Worm (Caenorhabditis elegans) whole organism, dauer: ENCODE measurements around the gene F35E8.7.

Experiments used
- unc-62 ChIP-seq: sonication (generic microtip); optimal IDR thresholded peaks from 2 replicates; lab custom pipeline; 2017; ENCODE audit warnings: missing biosample characterization, missing genetic modification reagents, missing genetic modification characterization

The F35E8.7 gene

DNA sequence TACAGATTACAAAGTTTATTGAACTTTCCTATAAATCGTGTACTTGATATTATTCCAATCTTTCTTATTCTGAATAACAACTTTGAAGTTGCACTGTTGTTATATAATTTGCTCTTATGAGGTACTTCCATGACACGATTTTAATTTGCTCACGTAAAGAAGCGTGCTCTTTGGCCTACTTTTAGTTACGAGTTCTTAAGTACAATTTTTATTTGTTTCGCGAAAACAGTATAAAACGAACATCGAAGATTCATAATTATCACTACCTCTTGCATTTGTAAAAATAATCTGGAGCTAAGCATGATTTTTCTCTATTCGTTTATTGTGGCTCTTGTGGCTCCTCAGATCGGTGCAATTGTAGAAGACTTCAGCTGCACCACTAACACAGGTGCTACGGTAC is at the start of gene F35E8.7:
F35E8.7 (plus strand) TSS at position 301 of the 400 bp plus-strand sequence.
- TF ChIP-seq unc-62 (GFP tag; lab: Kevin White, UChicago), result no peak

DNA sequence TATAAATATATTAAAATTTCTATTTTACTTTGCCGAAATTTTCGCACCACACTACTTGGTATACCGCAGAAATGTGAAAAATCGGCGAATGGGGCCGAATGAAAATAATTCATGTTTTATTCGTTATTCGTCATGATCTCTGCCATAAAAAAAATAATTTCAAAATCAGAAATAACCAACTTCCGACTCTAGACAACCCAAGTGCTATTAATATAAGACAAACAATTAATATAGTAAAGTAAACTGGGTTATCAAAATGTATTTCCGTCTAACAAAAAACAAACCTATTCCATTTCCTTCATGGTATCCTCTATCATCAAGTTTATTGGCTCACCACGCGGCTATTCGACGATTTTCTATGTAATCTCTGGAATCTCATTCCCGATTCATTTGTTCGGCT is 48.0 kb upstream of the F35E8.7 start, which contains the start of gene srh-293:
srh-293 (plus strand) TSS at position 301 of the 400 bp plus-strand sequence.
- TF ChIP-seq unc-62 (GFP tag; lab: Kevin White, UChicago), result no peak

DNA sequence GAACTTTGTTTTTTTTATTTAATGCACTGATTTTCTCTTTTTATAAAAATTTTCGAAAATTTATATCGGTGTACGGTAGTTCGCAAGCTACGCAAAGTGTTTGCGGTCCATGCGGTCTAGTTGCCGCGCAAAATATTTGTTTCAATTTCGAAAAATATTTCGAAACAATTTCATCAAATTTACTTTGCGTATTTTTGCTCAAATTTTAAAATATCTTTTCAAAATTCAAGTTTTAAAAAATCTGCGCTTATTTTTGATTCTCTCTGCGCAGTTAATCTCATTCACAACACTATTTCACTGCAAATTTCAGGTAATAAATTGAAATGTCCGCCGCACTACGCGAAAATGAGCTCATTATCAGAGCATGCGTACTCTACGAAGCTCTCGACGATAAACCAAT is 46.4 kb upstream of the F35E8.7 start, which contains the start of gene fbxa-197:
fbxa-197 (plus strand) TSS at position 301 of the 400 bp plus-strand sequence.
- no peak for TF ChIP-seq unc-62 (GFP tag; lab: Kevin White, UChicago)

DNA sequence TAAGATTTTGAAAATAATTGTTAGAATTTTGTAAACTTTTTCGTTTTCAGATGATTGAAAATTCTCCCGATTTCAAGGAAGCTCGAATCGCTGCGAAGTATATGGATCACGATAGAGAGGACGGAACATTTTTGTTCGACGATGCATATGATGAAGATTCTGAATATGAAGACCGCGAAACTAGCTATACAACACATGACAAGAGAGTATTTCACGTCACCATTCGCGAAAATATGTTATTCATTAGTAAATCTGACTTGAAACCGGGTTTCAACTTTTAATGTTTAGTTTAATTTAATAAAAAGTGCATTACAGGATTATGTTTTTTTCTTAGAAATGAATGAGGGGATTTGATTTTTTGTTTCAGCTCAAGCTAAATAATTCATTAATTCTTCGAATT is 43.5 kb upstream of the F35E8.7 start, which contains the start of gene str-57:
str-57 (plus strand) TSS at position 301 of the 400 bp plus-strand sequence.
- TF ChIP-seq unc-62 (GFP tag; lab: Kevin White, UChicago), result no peak

DNA sequence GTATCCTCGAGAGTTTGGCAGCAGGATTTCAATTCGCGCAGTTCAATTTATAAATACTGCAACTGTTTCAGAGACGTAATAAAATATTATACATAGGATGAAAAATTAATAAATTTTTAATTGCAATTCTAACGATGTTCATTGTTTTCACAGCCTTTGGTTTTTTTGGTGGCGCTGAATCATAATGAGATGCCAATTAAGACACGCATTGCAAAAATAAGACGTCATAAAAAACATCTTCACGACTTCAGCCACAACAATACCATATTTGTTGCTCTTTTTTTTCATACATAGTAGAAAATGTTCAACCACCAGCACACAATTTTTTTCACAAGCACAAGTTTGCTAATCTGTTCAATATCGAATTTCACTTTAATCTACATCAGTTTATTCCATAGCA is 41.5 kb upstream of the F35E8.7 start, which contains the start of gene str-56:
str-56 (plus strand) TSS at position 301 of the 400 bp plus-strand sequence.
- no peak for TF ChIP-seq unc-62 (GFP tag; lab: Kevin White, UChicago)

DNA sequence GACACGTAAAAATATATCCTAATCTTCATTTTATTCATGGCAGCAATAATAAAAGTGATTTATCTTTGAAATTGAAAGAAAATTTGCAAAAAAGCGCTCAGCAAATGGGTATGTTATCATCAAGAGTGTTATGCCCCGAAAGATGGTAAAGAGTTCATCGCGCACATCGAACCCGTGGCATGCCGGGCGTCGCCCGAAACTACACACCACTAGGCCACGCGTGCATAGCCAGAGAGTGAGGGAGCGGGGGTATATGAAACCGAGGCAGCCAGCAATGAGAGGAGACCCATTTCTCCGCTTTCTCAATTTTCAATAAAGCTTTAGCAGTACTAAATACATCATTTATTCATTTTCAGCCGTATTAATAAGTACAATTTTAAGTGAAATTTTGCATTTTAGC is 40.1 kb upstream of the F35E8.7 start:
- TF ChIP-seq unc-62 (GFP tag; lab: Kevin White, UChicago), result no peak

DNA sequence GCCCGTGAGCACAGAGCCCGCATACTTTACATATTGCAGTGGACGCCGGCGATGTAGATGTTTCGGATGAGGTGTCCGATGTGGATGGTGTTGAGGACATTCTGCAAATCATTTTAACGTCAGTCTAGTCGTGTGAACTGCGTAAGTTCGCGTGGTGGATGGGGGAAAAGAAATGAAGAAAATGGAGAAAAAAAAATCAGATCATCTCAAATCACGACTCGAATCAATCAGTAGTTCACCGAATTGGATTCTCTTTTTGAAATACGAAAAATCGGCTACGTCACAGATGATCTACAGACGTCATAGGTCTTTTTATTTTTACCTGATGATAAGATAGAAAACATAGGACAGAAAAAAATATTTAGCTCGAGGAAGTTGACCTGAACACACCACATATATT is 37.5 kb upstream of the F35E8.7 start, which contains the start of gene nhr-102:
nhr-102 (minus strand) TSS at position 101 of the 400 bp plus-strand sequence.
- TF ChIP-seq unc-62 (GFP tag; lab: Kevin White, UChicago), result no peak

DNA sequence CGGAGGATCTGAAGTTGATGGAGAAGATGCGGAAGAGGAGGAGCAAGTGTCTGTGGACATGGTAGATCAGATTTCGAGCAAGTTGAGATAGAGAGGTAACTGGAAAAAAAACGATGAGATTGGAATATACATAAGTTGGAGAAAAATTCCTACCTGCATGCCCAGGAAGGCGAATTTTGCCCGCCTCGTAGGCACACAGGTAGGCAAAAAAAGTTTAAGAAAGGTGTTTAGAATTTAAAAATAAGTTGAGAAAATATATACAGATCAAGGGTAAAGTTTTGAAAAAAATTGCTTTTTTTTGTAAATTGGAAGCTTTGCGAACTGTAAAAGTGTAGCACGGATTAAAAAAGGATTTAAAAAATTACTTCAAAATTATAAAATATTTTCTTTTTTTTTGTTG is 34.3 kb upstream of the F35E8.7 start, which contains the start of gene nhr-84:
nhr-84 (minus strand) TSS at position 101 of the 400 bp plus-strand sequence.
- TF ChIP-seq unc-62 (GFP tag; lab: Kevin White, UChicago), result no peak

DNA sequence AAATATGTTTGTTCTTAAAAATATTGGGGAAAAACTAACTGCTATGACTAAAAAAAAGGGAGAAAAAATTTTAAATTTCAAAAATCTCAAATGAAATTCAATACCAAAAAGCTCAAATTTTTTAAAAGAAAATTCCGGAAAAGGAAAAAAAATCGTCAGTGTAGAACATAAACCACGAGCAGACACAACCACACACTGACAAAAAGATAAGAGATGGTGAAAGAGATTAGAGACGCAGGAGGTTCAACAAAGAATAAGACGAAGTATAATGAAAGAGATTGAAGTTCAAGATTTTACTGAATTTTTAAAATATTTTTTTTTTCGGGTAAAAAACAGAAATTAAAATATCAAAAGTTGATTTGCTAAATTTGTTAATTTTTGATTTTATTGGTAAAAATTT is 33.8 kb upstream of the F35E8.7 start:
- no peak for TF ChIP-seq unc-62 (GFP tag; lab: Kevin White, UChicago)

DNA sequence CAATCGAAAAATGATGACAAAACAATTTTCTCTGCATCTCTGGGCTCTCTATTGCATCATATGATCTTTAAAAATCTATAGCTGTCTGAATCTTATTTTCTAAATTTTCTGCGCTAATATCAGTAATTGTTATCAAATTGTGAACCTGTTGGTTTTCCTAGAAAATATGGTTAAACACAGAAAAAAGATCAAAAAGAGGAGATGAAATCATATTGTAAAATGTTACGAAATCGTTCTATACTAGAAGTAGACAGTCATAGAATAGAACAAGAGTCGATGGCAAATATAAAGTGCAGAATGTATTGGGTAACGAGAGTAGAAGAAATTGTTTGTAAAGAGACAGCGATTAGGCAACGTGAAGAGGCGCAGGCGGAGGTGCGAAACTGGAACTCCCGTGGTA is 33.1 kb upstream of the F35E8.7 start:
- TF ChIP-seq unc-62 (GFP tag; lab: Kevin White, UChicago), result no peak

DNA sequence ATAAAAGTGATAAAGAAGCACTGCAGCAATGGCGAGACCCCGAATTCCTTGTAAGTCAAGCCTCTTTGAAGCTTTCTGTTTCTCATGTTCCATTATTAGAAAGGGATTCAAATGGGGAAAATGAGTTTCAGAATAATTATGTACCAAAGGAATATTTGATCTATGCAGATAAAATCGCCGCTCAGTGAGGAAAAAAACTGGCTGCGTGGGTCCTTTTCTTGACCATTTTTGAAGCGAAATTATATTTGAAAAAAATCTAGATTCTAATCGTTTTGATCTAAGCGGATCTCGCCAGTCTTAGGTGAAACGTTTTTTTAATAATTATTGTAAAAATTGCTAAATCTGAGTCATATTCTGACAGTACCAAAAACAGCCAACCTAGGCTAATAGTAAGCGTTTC is 29.1 kb upstream of the F35E8.7 start, which contains the start of gene oac-42:
oac-42 (minus strand) TSS at position 101 of the 400 bp plus-strand sequence.
- TF ChIP-seq unc-62 (GFP tag; lab: Kevin White, UChicago), result no peak

DNA sequence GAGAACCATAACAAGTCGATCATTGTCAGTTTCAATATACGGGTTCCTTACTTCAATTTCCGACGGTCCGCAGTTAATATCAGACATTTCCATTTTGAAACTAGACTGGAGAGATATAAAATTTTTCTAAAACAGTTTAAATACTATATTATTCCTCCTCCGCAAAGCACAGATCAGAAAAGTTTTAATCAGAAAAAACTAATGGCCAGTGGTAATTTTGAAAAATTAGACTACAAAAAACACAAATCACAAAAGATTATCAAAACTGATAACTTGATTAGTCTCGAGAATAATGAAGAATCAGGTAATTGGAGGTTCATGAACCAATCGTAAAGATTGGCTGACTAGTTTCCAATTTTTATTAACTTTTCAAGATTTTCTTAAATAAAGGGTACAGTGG is 27.8 kb upstream of the F35E8.7 start, which contains the start of gene T06C12.9:
T06C12.9 (minus strand) TSS at position 101 of the 400 bp plus-strand sequence.
- no peak for TF ChIP-seq unc-62 (GFP tag; lab: Kevin White, UChicago)

DNA sequence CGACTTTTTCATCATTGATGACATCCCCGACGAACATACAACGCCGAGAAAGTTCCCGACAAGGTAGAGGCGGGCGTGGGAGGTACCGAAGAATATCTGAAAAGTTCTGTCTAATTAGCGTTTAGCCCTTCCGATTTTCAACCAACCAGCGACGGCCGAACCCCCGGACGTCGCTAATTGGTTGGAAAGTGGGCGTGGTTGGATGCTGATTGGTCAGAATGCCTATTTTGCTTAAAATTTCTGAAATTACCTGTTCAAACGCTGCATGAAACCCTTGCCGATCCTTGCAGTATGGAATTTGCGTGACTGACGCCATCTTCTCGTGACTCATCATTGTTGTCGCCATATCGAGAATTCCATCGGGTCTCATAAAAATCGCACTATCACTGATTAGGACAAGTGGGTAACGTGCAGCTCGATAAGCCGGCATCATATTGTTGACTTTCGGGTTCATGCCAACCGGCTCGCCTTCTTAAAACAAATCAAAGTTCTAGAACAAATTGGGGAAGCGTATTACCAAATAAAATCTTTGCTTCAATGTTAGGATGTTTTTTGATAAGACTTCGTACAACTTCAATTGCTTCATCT is 26.0 kb upstream of the F35E8.7 start:
- TF ChIP-seq unc-62 (GFP tag; lab: Kevin White, UChicago), result no peak

DNA sequence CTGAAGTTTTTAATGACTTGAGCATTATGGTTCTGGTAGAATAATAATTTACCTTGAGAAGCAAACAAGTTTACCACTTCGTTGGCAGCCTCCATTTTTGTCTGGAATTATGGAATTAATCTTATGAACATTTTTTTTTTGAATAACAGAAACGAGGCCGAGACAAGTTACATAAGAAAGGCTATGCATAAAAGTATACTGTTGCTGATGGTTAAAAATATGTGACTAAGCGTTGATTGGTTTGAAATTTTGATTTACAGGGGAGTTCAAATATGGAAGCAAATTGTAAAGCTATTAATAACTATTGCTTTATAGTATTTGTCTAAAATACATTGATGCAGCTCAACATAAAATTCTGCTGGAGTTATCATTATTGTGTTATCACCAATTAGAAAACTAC is 25.1 kb upstream of the F35E8.7 start, which contains the start of gene cgt-1:
cgt-1 (minus strand) TSS at position 101 of the 400 bp plus-strand sequence.
- no peak for TF ChIP-seq unc-62 (GFP tag; lab: Kevin White, UChicago)

DNA sequence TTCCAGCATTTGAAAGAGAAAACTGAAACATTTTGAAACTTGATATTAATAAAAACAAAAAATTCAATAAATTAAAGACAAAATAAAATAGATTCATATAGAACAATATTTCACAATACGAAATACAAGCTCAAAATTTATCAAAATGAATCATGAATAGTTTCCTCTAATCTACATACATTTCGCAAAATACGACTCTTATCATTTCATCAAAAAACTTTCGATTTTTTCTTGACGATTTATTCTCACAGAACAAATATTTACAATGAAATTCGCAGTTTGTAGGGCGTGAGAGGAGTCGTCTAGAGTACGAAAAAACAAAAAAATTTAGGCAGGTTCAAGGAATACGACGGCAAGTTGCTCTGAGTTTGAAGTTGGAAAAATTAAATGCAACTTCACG is 23.7 kb upstream of the F35E8.7 start:
- TF ChIP-seq unc-62 (GFP tag; lab: Kevin White, UChicago), result no peak

DNA sequence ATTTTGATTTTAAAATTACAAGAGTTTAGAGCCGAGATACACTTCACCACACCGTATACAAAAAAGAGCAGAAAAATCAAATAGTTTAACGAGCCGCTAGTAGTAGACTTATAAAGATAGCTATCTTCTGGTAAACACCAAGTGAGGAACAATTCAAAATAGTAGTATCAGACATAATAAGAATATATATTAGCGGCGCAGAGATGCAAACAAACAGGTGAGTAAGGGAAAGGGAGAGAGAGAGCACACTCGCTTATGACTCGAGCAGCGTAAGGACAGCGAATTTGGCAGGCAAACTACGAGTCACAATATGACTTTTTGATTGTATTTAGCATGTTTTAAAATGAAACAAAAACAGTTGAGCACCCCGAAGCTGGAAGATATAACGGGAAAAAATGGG is 22.5 kb upstream of the F35E8.7 start:
- no peak for TF ChIP-seq unc-62 (GFP tag; lab: Kevin White, UChicago)

DNA sequence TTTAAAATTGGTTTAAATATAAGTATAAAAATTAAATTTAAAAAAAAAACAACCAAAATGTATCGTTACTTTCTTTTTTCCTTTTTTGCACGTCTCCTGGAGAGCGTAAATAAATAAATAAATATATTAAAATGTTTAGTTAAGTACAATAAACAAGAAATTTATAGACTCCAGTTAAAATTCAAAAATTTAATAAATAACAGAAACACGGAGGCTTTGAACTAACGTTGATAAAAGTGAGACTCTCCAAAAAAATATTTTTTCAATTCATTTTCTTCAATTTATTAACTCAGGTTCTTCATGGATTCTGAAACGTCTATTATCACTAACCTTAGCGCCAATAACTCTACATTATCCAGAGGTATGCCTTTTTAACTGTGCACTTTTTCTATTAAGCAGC is 22.1 kb upstream of the F35E8.7 start, which contains the start of gene T06C12.12:
T06C12.12 (plus strand) TSS at position 301 of the 400 bp plus-strand sequence.
- no peak for TF ChIP-seq unc-62 (GFP tag; lab: Kevin White, UChicago)
